Worm (Caenorhabditis elegans): ENCODE results near the gene clec-31.

The clec-31 gene

DNA sequence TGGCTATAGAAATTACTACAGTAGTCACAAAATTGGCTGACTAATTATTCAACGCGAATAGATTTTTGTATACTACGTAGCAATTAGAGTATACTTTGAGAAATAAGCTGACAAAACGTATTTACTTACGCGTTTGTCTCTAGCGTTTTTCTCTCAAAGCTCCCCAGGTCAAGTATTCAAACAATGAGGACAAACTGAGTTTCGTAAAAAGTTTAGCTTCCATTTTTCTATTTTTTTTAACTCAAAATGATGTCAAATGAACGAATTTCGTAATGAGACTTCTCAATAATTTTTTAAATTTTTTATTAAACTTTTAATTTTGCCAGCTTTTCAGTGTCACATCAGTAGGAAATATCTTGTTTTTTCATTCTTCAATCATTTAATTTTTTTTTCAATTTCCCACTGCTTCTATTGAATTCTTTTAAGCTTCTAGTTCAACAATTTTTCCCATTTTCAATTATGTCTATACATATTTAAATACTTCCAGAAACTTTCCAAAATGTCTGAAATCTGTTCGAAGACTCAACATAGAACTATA lies 31.0 kb upstream of the clec-31 start, which contains the start of the genes ifas-2 and fbxa-44:
Gene ifas-2, minus strand, starts transcription at position 101 of the 538 bp plus-strand sequence.
Gene fbxa-44, plus strand, starts transcription at position 488 of the 538 bp plus-strand sequence.
- no peak for TF ChIP-seq hlh-6 (tag; optimal IDR thresholded peaks at IDR 0.05)
- TF ChIP-seq pat-9 (tag; optimal IDR thresholded peaks at IDR 0.05) = no peak
- TF ChIP-seq ceh-14 (tag; optimal IDR thresholded peaks at IDR 0.05) = no peak
- TF ChIP-seq ahr-1 (tag; optimal IDR thresholded peaks at IDR 0.05) = no peak

DNA sequence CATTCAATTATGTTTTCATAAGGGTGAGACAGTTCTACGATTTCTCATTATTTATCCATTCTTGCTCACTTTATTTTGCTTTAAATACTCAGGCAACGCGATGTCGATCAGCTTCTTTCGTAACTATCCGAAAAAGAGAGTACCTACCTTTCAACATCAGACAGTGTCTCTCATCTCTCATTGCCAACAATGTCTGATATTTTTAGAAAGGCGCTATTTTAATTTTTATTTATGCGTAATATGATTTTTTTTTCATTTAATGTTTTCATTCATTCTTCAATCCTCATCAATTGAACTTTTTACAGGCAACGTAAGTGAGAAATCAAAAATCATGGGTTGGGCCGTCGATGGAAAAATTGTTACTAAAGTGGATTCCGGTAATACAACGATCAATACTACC lies 26.9 kb upstream of the clec-31 start, which contains the start of gene F09C6.13:
Gene F09C6.13, plus strand, starts transcription at position 301 of the 400 bp plus-strand sequence.
- no peak for TF ChIP-seq C38D4.7 (GFP tag; optimal IDR thresholded peaks at IDR 0.05)
- no peak for TF ChIP-seq npax-4 (tag; optimal IDR thresholded peaks at IDR 0.05)
- no peak for TF ChIP-seq ceh-6 (GFP tag; optimal IDR thresholded peaks at IDR 0.05)
- no peak for TF ChIP-seq pha-4 (tag; optimal IDR thresholded peaks at IDR 0.05)

DNA sequence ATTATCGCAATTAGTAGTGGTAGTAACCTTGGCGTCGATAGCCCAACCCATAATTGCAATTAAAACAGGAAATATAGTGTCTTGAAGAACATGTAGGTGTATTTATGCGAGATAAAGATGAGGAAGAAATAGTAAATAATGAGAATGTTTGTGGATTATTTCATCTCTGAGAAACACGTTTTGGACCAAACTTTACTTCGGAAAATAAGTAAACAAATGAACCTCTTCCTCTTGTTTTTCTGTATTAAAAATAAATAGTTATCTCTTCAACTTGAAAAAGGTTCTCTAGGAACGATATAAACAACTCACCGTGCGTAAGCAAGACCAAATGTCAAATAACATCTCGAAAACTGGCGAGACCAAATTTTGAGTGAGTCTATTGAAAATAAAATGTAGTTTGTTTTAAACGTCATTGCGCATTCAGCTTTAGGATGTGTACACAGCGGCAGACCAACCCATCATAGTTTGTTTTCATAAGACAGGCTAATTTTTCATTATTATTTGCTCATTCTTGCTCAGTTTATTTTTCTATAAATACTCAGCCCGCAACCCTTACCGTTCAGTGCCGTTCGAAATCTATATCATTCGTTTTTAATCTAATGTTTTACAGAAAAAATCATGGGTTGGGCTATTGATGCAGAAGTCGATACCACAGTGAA lies 24.5 kb upstream of the clec-31 start, which contains the start of the genes F09C6.11 and F09C6.12:
Gene F09C6.11, minus strand, starts transcription at position 51 of the 659 bp plus-strand sequence.
Gene F09C6.12, plus strand, starts transcription at position 609 of the 659 bp plus-strand sequence.
- TF ChIP-seq mec-3 (tag; optimal IDR thresholded peaks at IDR 0.05; ENCODE audit: borderline replicate concordance) (no peak), pax-1 (tag; optimal IDR thresholded peaks at IDR 0.05) (no peak), fkh-6 (tag; optimal IDR thresholded peaks at IDR 0.05) (no peak)

DNA sequence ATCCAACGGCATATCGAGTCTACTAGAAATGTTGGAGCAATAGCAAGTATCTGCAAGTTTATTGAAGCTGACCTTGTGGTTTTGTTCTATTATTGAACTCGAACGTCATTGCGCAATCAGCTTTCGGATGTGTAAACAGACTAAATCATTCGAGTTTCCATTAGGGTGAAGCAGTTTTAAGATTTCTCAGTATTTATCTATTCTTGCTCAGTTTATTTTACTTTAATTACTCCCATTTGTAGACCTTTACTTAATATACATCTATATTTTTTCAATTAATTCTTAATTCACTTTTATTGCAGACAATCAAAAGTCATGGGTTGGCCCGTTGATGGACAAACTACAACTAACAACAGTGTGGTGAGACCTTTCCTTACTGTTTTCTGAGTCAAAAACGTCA lies 22.8 kb upstream of the clec-31 start, which contains the start of gene F09C6.14:
Gene F09C6.14, plus strand, starts transcription at position 301 of the 400 bp plus-strand sequence.
- no peak for TF ChIP-seq hlh-13 (GFP tag; optimal IDR thresholded peaks at IDR 0.05)
- TF ChIP-seq tbx-7 (tag; optimal IDR thresholded peaks at IDR 0.05) = no peak
- TF ChIP-seq sox-2 (GFP tag; IDR thresholded peaks at IDR 0.05) = no peak
- no peak for TF ChIP-seq F13H6.1 (tag; optimal IDR thresholded peaks at IDR 0.05)
- no peak for TF ChIP-seq nhr-232 (tag; optimal IDR thresholded peaks at IDR 0.05)

- TF ChIP-seq ceh-19 (GFP tag; optimal IDR thresholded peaks at IDR 0.05) (no peak), C38D4.7 (GFP tag; optimal IDR thresholded peaks at IDR 0.05) (no peak)
Measured at ce11 chrV:16880054-16880453, 22.2 kb upstream of the clec-31 start, which contains the start of gene F09C6.3. TSS of gene F09C6.3 (minus strand) at chrV:16880154.

DNA sequence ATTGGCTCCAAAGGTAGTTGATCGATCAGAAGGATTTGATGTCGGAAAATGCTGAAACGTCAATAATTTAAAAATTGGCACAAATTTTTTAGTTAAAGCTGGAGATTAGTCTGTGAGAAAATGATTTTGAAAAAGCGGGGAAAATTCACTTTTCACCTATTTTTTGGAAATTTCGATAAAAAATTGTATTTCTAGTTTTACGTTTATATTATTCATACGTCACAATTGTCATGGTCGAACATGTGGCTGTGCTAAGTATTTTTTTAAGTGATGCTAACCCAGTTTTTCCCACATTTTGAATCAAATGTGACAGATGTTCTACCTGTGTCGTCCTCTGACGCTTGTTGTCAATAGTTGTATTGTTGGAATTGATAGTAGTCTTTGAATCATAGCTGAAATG lies 21.7 kb upstream of the clec-31 start:
- no peak for TF ChIP-seq eyg-1 (tag; optimal IDR thresholded peaks at IDR 0.05)

- TF ChIP-seq ceh-9 (tag; optimal IDR thresholded peaks at IDR 0.05) (no peak), ceh-48 (tag; optimal IDR thresholded peaks at IDR 0.05) (no peak), sdc-2 (tag; optimal IDR thresholded peaks at IDR 0.05) (no peak), ceh-24 (tag; optimal IDR thresholded peaks at IDR 0.05) (no peak), C38D4.7 (GFP tag; optimal IDR thresholded peaks at IDR 0.05) (no peak), zip-5 (tag; optimal IDR thresholded peaks at IDR 0.05) (no peak), che-1 (tag; optimal IDR thresholded peaks at IDR 0.05) (no peak), hlh-30 (tag; optimal IDR thresholded peaks at IDR 0.05; ENCODE audit: insufficient read depth) (no peak), ceh-31 (tag; optimal IDR thresholded peaks at IDR 0.05) (no peak), hlh-6 (tag; optimal IDR thresholded peaks at IDR 0.05) (no peak), fkh-10 (GFP tag; optimal IDR thresholded peaks at IDR 0.05) (no peak), ceh-6 (GFP tag; optimal IDR thresholded peaks at IDR 0.05) (no peak), nfya-1 (tag; optimal IDR thresholded peaks at IDR 0.05) (no peak), C08G9.2 (tag; optimal IDR thresholded peaks at IDR 0.05) (no peak), ref-2 (tag; optimal IDR thresholded peaks at IDR 0.05) (no peak), Y22D7AL.16 (tag; optimal IDR thresholded peaks at IDR 0.05) (no peak), ceh-14 (tag; optimal IDR thresholded peaks at IDR 0.05) (no peak), fkh-6 (tag; optimal IDR thresholded peaks at IDR 0.05) (no peak), madf-2 (tag; optimal IDR thresholded peaks at IDR 0.05) (no peak)
Measured at ce11 chrV:16874966-16875365, 17.1 kb upstream of the clec-31 start, which contains the start of gene F49A5.10. TSS of gene F49A5.10 (plus strand) at chrV:16875266.
